Worm (Caenorhabditis elegans) whole organism, L4 larva: ENCODE results near the gene ZK228.3.
A peak's percentile ranks its signal among the peaks of the same experiment; 100 is the strongest.

Source experiments
- D1046.2 ChIP-seq: fragments of 200-800 bp; sonication (Bioruptor generic); IDR thresholded peaks from 2 replicates; pipeline ENCODE4 v1.3.6; 2022; ENCODE audit warnings: missing genetic modification characterization, missing compliant biosample characterization
- F44E2.7 ChIP-seq: fragments of 200-800 bp; sonication (Bioruptor generic); IDR thresholded peaks from 2 replicates; pipeline ENCODE4 v2.1.2; 2022; ENCODE audit warnings: missing genetic modification characterization, missing compliant biosample characterization
- F49E8.2 ChIP-seq: sonication (generic microtip); optimal IDR thresholded peaks from 2 replicates; lab custom pipeline; 2016; ENCODE audit warnings: missing compliant biosample characterization, mild to moderate bottlenecking, missing genetic modification characterization, borderline replicate concordance
- T26A8.4 ChIP-seq: fragments of 200-800 bp; sonication (Bioruptor generic); IDR thresholded peaks from 2 replicates; pipeline ENCODE4 v1.3.6; 2022; ENCODE audit warnings: missing genetic modification characterization, missing compliant biosample characterization
- Y75B8A.6 ChIP-seq: fragments of 200-800 bp; sonication (Bioruptor generic); IDR thresholded peaks from 2 replicates; pipeline ENCODE4 v1.3.6; 2022; ENCODE audit warnings: missing genetic modification reagents, missing genetic modification characterization, missing compliant biosample characterization
- aha-1 ChIP-seq: fragments of 150-350 bp; peaks from one replicate; lab custom pipeline; 2014; ENCODE audit warnings: missing biosample characterization, missing genetic modification characterization
- ceh-28 ChIP-seq: fragments of 150-350 bp; optimal IDR thresholded peaks from 2 replicates; lab custom pipeline; 2014; ENCODE audit warnings: missing biosample characterization, missing genetic modification reagents, missing genetic modification characterization
- ceh-44 ChIP-seq: fragments of 200-800 bp; sonication (Bioruptor generic); IDR thresholded peaks from 2 replicates; pipeline ENCODE4 v1.3.6; 2022; ENCODE audit warnings: missing genetic modification reagents, missing genetic modification characterization, missing compliant biosample characterization
- ceh-62 ChIP-seq: sonication (generic microtip); optimal IDR thresholded peaks from 2 replicates; lab custom pipeline; 2017; ENCODE audit warnings: missing biosample characterization, missing genetic modification characterization
- ctbp-1 ChIP-seq: fragments of 200-800 bp; sonication (Bioruptor generic); IDR thresholded peaks from 2 replicates; pipeline ENCODE4 v1.3.6; 2022; ENCODE audit warnings: missing genetic modification reagents, missing genetic modification characterization, missing compliant biosample characterization
- daf-12 ChIP-seq: fragments of 150-350 bp; optimal IDR thresholded peaks from 2 replicates; lab custom pipeline; 2014; ENCODE audit warnings: missing biosample characterization, missing genetic modification reagents, missing genetic modification characterization
- daf-16 ChIP-seq, 3 experiments: sonication (generic microtip); optimal IDR thresholded peaks; 2 replicates each; lab custom pipeline; 2016 to 2017; ENCODE audit warnings: missing genetic modification characterization in 3 of 3, missing genetic modification reagents in 3 of 3, mild to moderate bottlenecking in 2 of 3, missing compliant biosample characterization in 2 of 3, missing biosample characterization in 1 of 3, moderate library complexity in 1 of 3
- daf-8 ChIP-seq: fragments of 200-800 bp; sonication (Bioruptor generic); IDR thresholded peaks from 2 replicates; pipeline ENCODE4 v1.3.6; 2022; ENCODE audit warnings: missing genetic modification characterization, missing compliant biosample characterization
- dpl-1 ChIP-seq: fragments of 150-350 bp; optimal IDR thresholded peaks from 2 replicates; lab custom pipeline; 2014; ENCODE audit warnings: missing biosample characterization, missing genetic modification reagents, missing genetic modification characterization
- duxl-1 ChIP-seq: sonication (generic microtip); optimal IDR thresholded peaks from 2 replicates; lab custom pipeline; 2016; ENCODE audit warnings: mild to moderate bottlenecking, missing genetic modification characterization, moderate library complexity, missing compliant biosample characterization; ENCODE audit not compliant: poor library complexity
- egl-43 ChIP-seq: fragments of 200-800 bp; sonication (Bioruptor generic); IDR thresholded peaks from 2 replicates; pipeline ENCODE4 v1.3.6; 2022; ENCODE audit warnings: missing genetic modification reagents, missing genetic modification characterization, missing compliant biosample characterization
- hif-1 ChIP-seq, 2 experiments: sonication (generic microtip); optimal IDR thresholded peaks; 2 replicates each; lab custom pipeline; 2016 to 2017; ENCODE audit warnings: missing compliant biosample characterization in 2 of 2, missing genetic modification characterization in 2 of 2, missing genetic modification reagents in 2 of 2, missing genotype in 2 of 2, mild to moderate bottlenecking in 1 of 2
- lin-1 ChIP-seq: fragments of 200-800 bp; sonication (Bioruptor generic); IDR thresholded peaks from 2 replicates; pipeline ENCODE4 v1.3.6; 2022; ENCODE audit warnings: missing genetic modification reagents, missing genetic modification characterization, missing compliant biosample characterization
- lin-29 ChIP-seq: fragments of 200-800 bp; sonication (Bioruptor generic); IDR thresholded peaks from 2 replicates; pipeline ENCODE4 v1.3.6; 2022; ENCODE audit warnings: missing genetic modification reagents, missing genetic modification characterization, missing compliant biosample characterization
- lin-38 ChIP-seq: fragments of 200-800 bp; sonication (Bioruptor generic); IDR thresholded peaks from 2 replicates; pipeline ENCODE4 v1.3.6; 2022; ENCODE audit warnings: missing genetic modification reagents, missing genetic modification characterization, missing compliant biosample characterization
- lir-3 ChIP-seq: sonication (generic microtip); optimal IDR thresholded peaks from 2 replicates; lab custom pipeline; 2016; ENCODE audit warnings: mild to moderate bottlenecking, missing genetic modification characterization, missing compliant biosample characterization
- madf-5 ChIP-seq, 2 experiments: fragments of 200-800 bp; sonication (Bioruptor generic); IDR thresholded peaks; 2 replicates each; pipeline ENCODE4 v1.3.6; 2022; ENCODE audit warnings: missing compliant biosample characterization in 2 of 2, missing genetic modification characterization in 2 of 2
- mdt-29 ChIP-seq: fragments of 200-800 bp; sonication (Bioruptor generic); IDR thresholded peaks from 2 replicates; pipeline ENCODE4 v1.3.6; 2022; ENCODE audit warnings: missing genetic modification reagents, missing genetic modification characterization, missing compliant biosample characterization
- mxl-2 ChIP-seq: fragments of 200-800 bp; sonication (Bioruptor generic); conservative IDR thresholded peaks from 2 replicates; pipeline ENCODE4 v1.3.6; 2022; ENCODE audit warnings: missing genetic modification reagents, missing genetic modification characterization, missing compliant biosample characterization
- nhr-102 ChIP-seq: sonication (generic microtip); optimal IDR thresholded peaks from 2 replicates; lab custom pipeline; 2016; ENCODE audit warnings: mild to moderate bottlenecking, missing genetic modification characterization, moderate library complexity, missing compliant biosample characterization
- nhr-25 ChIP-seq: sonication (generic microtip); optimal IDR thresholded peaks from 2 replicates; lab custom pipeline; 2017; ENCODE audit warnings: missing genetic modification characterization, mild to moderate bottlenecking, missing compliant biosample characterization, antibody characterized with exemption, moderate library complexity, borderline replicate concordance; ENCODE audit not compliant: insufficient read depth
- nhr-42 ChIP-seq: fragments of 200-800 bp; sonication (Bioruptor generic); IDR thresholded peaks from 2 replicates; pipeline ENCODE4 v1.3.6; 2022; ENCODE audit warnings: missing genetic modification characterization, missing compliant biosample characterization
- rbr-2 ChIP-seq: sonication (generic microtip); optimal IDR thresholded peaks from 2 replicates; lab custom pipeline; 2016; ENCODE audit warnings: missing genotype, missing genetic modification characterization, missing compliant biosample characterization
- set-16 ChIP-seq: fragments of 200-800 bp; sonication (Bioruptor generic); IDR thresholded peaks from 2 replicates; pipeline ENCODE4 v1.3.6; 2022; ENCODE audit warnings: missing genetic modification reagents, missing genetic modification characterization, missing compliant biosample characterization
- tag-97 ChIP-seq: fragments of 200-800 bp; sonication (Bioruptor generic); IDR thresholded peaks from 2 replicates; pipeline ENCODE4 v1.3.6; 2022; ENCODE audit warnings: missing genetic modification characterization, missing compliant biosample characterization
- unc-130 ChIP-seq: sonication (generic microtip); optimal IDR thresholded peaks from 2 replicates; lab custom pipeline; 2016; ENCODE audit warnings: missing genetic modification reagents, missing genetic modification characterization, missing compliant biosample characterization
- unc-39 ChIP-seq: sonication (generic microtip); optimal IDR thresholded peaks from 2 replicates; lab custom pipeline; 2017; ENCODE audit warnings: missing biosample characterization, missing genetic modification characterization
- zag-1 ChIP-seq: fragments of 150-350 bp; optimal IDR thresholded peaks from 2 replicates; lab custom pipeline; 2014; ENCODE audit warnings: missing biosample characterization, missing genetic modification characterization
- zip-11 ChIP-seq: fragments of 200-800 bp; sonication (Bioruptor generic); IDR thresholded peaks from 2 replicates; pipeline ENCODE4 v1.3.6; 2022; ENCODE audit warnings: missing genetic modification characterization, missing compliant biosample characterization
- ztf-7 ChIP-seq: fragments of 150-350 bp; optimal IDR thresholded peaks from 2 replicates; lab custom pipeline; 2014; ENCODE audit warnings: missing biosample characterization, missing genetic modification characterization

The ZK228.3 gene

ce11 chrV:18461200-18461728 is at the start of gene ZK228.3 (continued):
- TF ChIP-seq duxl-1 (tag; lab: Kevin White, UChicago) (no peak), tag-97 (no peak), daf-8 (GFP tag; lab: Robert Waterston, UW) (no peak), F49E8.2 (no peak)

- TF ChIP-seq unc-130 (GFP tag; lab: Kevin White, UChicago) (no peak), F49E8.2 (no peak), ceh-44 (GFP tag; lab: Robert Waterston, UW) (no peak), lin-1 (GFP tag; lab: Robert Waterston, UW) (no peak), Y75B8A.6 (GFP tag; lab: Robert Waterston, UW) (no peak), egl-43 (GFP tag; lab: Robert Waterston, UW) (no peak), ceh-62 (tag; lab: Kevin White, UChicago) (no peak), lin-29 (no peak), daf-12 (tag; lab: Kevin White, UChicago) (no peak), nhr-42 (GFP tag; lab: Robert Waterston, UW) (no peak), zip-11 (no peak), mdt-29 (GFP tag; lab: Robert Waterston, UW) (no peak), unc-39 (tag; lab: Kevin White, UChicago) (no peak)
Measured at ce11 chrV:18508564-18508963, 47.5 kb upstream of the ZK228.3 start, which contains the start of gene Y51A2D.1. TSS of gene Y51A2D.1 (plus strand) at chrV:18508864.

ce11 chrV:18506772-18507171 is 45.7 kb upstream of the ZK228.3 start:
- TF ChIP-seq lin-38 (GFP tag; lab: Robert Waterston, UW) (no peak), daf-12 (tag; lab: Kevin White, UChicago) (no peak), rbr-2 (tag; lab: Kevin White, UChicago) (no peak), aha-1 (tag; lab: Kevin White, UChicago) (peak; percentile 71), D1046.2 (GFP tag; lab: Robert Waterston, UW) (no peak), unc-39 (tag; lab: Kevin White, UChicago) (no peak), set-16 (peak; percentile 56; the same call in 1 of the 2 replicates), F44E2.7 (no peak), nhr-102 (tag; lab: Kevin White, UChicago) (no peak), lir-3 (no peak), madf-5 (GFP tag; IDR thresholded peaks at IDR 0.05; lab: Robert Waterston, UW) (no peak), hif-1 (tag; optimal IDR thresholded peaks at IDR 0.05; lab: Kevin White, UChicago) (no peak), T26A8.4 (GFP tag; lab: Robert Waterston, UW) (no peak), dpl-1 (GFP tag; lab: Kevin White, UChicago) (no peak), nhr-25 (tag; lab: Kevin White, UChicago) (no peak), ztf-7 (tag; lab: Kevin White, UChicago) (no peak), ctbp-1 (GFP tag; lab: Robert Waterston, UW) (no peak)

- TF ChIP-seq egl-43 (GFP tag; lab: Robert Waterston, UW) (no peak), ceh-28 (peak; percentile 78)
Measured at ce11 chrV:18504610-18505009, 43.6 kb upstream of the ZK228.3 start.

ce11 chrV:18491961-18492360 is 30.9 kb upstream of the ZK228.3 start, which contains the start of gene slo-1:
TSS of gene slo-1 (plus strand) at chrV:18492261.
- no peak for TF ChIP-seq mxl-2 (GFP tag; lab: Robert Waterston, UW)
- TF ChIP-seq madf-5 (GFP tag; IDR thresholded peaks at IDR 0.05; lab: Robert Waterston, UW) = no peak
- TF ChIP-seq zag-1 (tag; lab: Kevin White, UChicago) = no peak
- TF ChIP-seq rbr-2 (tag; lab: Kevin White, UChicago) = no peak
- TF ChIP-seq aha-1 (tag; lab: Kevin White, UChicago) = peak; percentile 37
- no peak for TF ChIP-seq daf-16 (GFP tag; optimal IDR thresholded peaks at IDR 0.05; lab: Kevin White, UChicago)
- no peak for TF ChIP-seq daf-16 (tag; optimal IDR thresholded peaks at IDR 0.05; lab: Kevin White, UChicago)
- TF ChIP-seq lin-29 = no peak
- no peak for TF ChIP-seq lir-3
